Fruit fly (Drosophila melanogaster): ENCODE measurements around the gene crb.
A peak's percentile ranks its signal among the peaks of the same experiment; 100 is the strongest.

Gene crb

dm6 chr3R:24294784-24295555, at the start of gene crb (continued):
- no peak for TF ChIP-seq Mrtf (GFP tag; IDR thresholded peaks at IDR 0.05)
- no peak for TF ChIP-seq ab (GFP tag; optimal IDR thresholded peaks at IDR 0.05)
- TF ChIP-seq nerfin-1 (tag; optimal IDR thresholded peaks at IDR 0.05), result peak; percentile 46
- peak; percentile 16 for TF ChIP-seq Side (GFP tag; optimal IDR thresholded peaks at IDR 0.05)
- peak; percentile 15 for TF ChIP-seq CG4617 (GFP tag; optimal IDR thresholded peaks at IDR 0.05; ENCODE audit: borderline replicate concordance)
- TF ChIP-seq pzg (GFP tag; optimal IDR thresholded peaks at IDR 0.05), result peak; percentile 87
- peak; percentile 37; the same call in 1 of the 2 replicates for TF ChIP-seq lmd (GFP tag; IDR thresholded peaks at IDR 0.05)
- peak; percentile 36 for TF ChIP-seq Hr3 (GFP tag; optimal IDR thresholded peaks at IDR 0.05)
- peak; percentile 18 for TF ChIP-seq jumu (GFP tag; optimal IDR thresholded peaks at IDR 0.05)
- TF ChIP-seq CG11504 (tag; optimal IDR thresholded peaks at IDR 0.05), result peak; percentile 60
- peak; percentile 80 for TF ChIP-seq CG6791 (GFP tag; IDR thresholded peaks at IDR 0.05; ENCODE audit: partially characterized antibody)
- TF ChIP-seq cad (GFP tag; optimal IDR thresholded peaks at IDR 0.05), result no peak
- TF ChIP-seq caup (GFP tag; optimal IDR thresholded peaks at IDR 0.05; ENCODE audit: severe bottlenecking), result peak; percentile 67
- peak; percentile 18 for TF ChIP-seq CG11723 (GFP tag; optimal IDR thresholded peaks at IDR 0.05)
- peak; percentile 77 for TF ChIP-seq Dp (GFP tag; optimal IDR thresholded peaks at IDR 0.05)
- TF ChIP-seq CG4730 (GFP tag; IDR thresholded peaks at IDR 0.05), result no peak
- peak; percentile 8 for TF ChIP-seq fu2 (GFP tag; optimal IDR thresholded peaks at IDR 0.05)
- TF ChIP-seq CG9932 (GFP tag; IDR thresholded peaks at IDR 0.05), result peak; percentile 63; the same call in 1 of the 2 replicates
- peak; percentile 42; the same call in 1 of the 3 replicates for TF ChIP-seq CG7963 (GFP tag; IDR thresholded peaks at IDR 0.05; ENCODE audit: partially characterized antibody)
- peak; percentile 72 for TF ChIP-seq lab (GFP tag; optimal IDR thresholded peaks at IDR 0.05)
- TF ChIP-seq Optix (GFP tag; IDR thresholded peaks at IDR 0.05), result no peak
- TF ChIP-seq CG5245 (GFP tag; optimal IDR thresholded peaks at IDR 0.05), result no peak
- TF ChIP-seq amos (GFP tag; IDR thresholded peaks at IDR 0.05; ENCODE audit: partially characterized antibody), result peak; percentile 63
- peak; percentile 7 for TF ChIP-seq pum (GFP tag; optimal IDR thresholded peaks at IDR 0.05)
- 0 out of 2 replicates have a peak, but pooled peaks have one; percentile 13 for TF ChIP-seq gsb (GFP tag; IDR thresholded peaks at IDR 0.05)
- no peak for TF ChIP-seq CG17186 (GFP tag; optimal IDR thresholded peaks at IDR 0.05)
- TF ChIP-seq MTF-1 (GFP tag; optimal IDR thresholded peaks at IDR 0.05; ENCODE audit: borderline replicate concordance), result peak; percentile 20
- peak; percentile 37 for TF ChIP-seq CG7556 (GFP tag; optimal IDR thresholded peaks at IDR 0.05)
- TF ChIP-seq CG43689 (GFP tag; IDR thresholded peaks at IDR 0.05), result no peak
- no peak for TF ChIP-seq Rx (GFP tag; IDR thresholded peaks at IDR 0.05)
- TF ChIP-seq Opbp (GFP tag; IDR thresholded peaks at IDR 0.05; ENCODE audit: partially characterized antibody), result peak; percentile 74; the same call in 2 of the 3 replicates
- TF ChIP-seq bowl (GFP tag; IDR thresholded peaks at IDR 0.05), result no peak
- peak; percentile 35 for TF ChIP-seq CG8944 (GFP tag; optimal IDR thresholded peaks at IDR 0.05)
- TF ChIP-seq HmgD (GFP tag; optimal IDR thresholded peaks at IDR 0.05), result peak; percentile 47
- TF ChIP-seq croc (GFP tag; conservative IDR thresholded peaks at IDR 0.05), result no peak
- TF ChIP-seq CG6175 (GFP tag; IDR thresholded peaks at IDR 0.05), result no peak
- TF ChIP-seq CG8089 (GFP tag; optimal IDR thresholded peaks at IDR 0.05), result peak; percentile 6
- peak; percentile 68 for TF ChIP-seq her (GFP tag; optimal IDR thresholded peaks at IDR 0.05)
- TF ChIP-seq sima (GFP tag; optimal IDR thresholded peaks at IDR 0.05), result no peak
- TF ChIP-seq salm (tag; optimal IDR thresholded peaks at IDR 0.05), result no peak
- no peak for TF ChIP-seq CkIIα-i1 (GFP tag; IDR thresholded peaks at IDR 0.05)
- 0 out of 4 replicates have a peak, but pooled peaks have one; percentile 7 for TF ChIP-seq Gug (GFP tag; IDR thresholded peaks at IDR 0.05)
- peak; percentile 85 for TF ChIP-seq E2f2 (GFP tag; IDR thresholded peaks at IDR 0.05)
- no peak for TF ChIP-seq Asciz (GFP tag; optimal IDR thresholded peaks at IDR 0.05)
- TF ChIP-seq CG10147 (GFP tag; optimal IDR thresholded peaks at IDR 0.05), result no peak
- peak; percentile 91 for TF ChIP-seq Ets97D (GFP tag; optimal IDR thresholded peaks at IDR 0.05)
- peak; percentile 5 for TF ChIP-seq Neu2 (GFP tag; optimal IDR thresholded peaks at IDR 0.05; ENCODE audit: borderline replicate concordance)
- peak; percentile 35 for TF ChIP-seq zfh2 (GFP tag; optimal IDR thresholded peaks at IDR 0.05)
- peak; percentile 85 for TF ChIP-seq cg (GFP tag; optimal IDR thresholded peaks at IDR 0.05)

Data from whole organism, embryonic.